Worm (Caenorhabditis elegans): ENCODE results near the gene srlf-16.

ce11 chrV:8055170-8055569 is 49.4 kb upstream of the srlf-16 start:
- TF ChIP-seq ztf-29 (GFP tag; IDR thresholded peaks at IDR 0.05) = no peak
- TF ChIP-seq flt-1 (GFP tag; IDR thresholded peaks at IDR 0.05) = no peak
- TF ChIP-seq T22C8.4 (GFP tag; IDR thresholded peaks at IDR 0.05) = no peak
- no peak for TF ChIP-seq klf-2 (GFP tag; conservative IDR thresholded peaks at IDR 0.05)
- TF ChIP-seq ref-1 (GFP tag; conservative IDR thresholded peaks at IDR 0.05) = no peak
- no peak for TF ChIP-seq ztf-23 (GFP tag; IDR thresholded peaks at IDR 0.05)
